Worm (Caenorhabditis elegans): ENCODE data around the gene AH6.17.

The AH6.17 gene

DNA sequence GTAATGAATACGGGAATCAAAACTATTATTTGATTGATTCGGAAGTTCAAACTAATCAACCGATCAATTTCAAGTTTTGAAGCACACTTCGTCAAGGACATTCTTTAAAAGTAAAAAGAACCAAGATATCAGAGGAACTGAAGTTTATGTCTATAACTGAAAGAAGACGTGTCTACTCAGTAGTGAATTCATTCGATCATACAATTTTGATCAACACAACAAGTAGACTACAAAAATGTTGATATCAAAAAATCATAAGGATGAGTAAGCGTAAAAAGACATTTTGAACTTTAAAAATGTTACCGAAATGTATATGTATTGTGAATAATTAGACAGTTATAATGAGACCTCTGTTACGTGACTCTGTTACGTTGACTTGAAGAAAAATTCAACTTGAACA lies 19.8 kb downstream of the AH6.17 start, which contains the start of gene sra-4:
Gene sra-4 (minus strand): TSS at position 101 of the 400 bp plus-strand sequence.
- no peak for TF ChIP-seq lir-1 (GFP tag; conservative IDR thresholded peaks at IDR 0.05)
- no peak for TF ChIP-seq ceh-40 (GFP tag; IDR thresholded peaks at IDR 0.05)
- TF ChIP-seq ztf-22 (GFP tag; optimal IDR thresholded peaks at IDR 0.05): no peak
- no peak for TF ChIP-seq ekl-4 (GFP tag; IDR thresholded peaks at IDR 0.05)
- no peak for TF ChIP-seq lag-1 (GFP tag; IDR thresholded peaks at IDR 0.05)
- TF ChIP-seq lin-35 (GFP tag; optimal IDR thresholded peaks at IDR 0.05): no peak
- TF ChIP-seq madf-6 (GFP tag; IDR thresholded peaks at IDR 0.05): no peak
- no peak for TF ChIP-seq dox-1 (GFP tag; IDR thresholded peaks at IDR 0.05)
- no peak for TF ChIP-seq lin-26 (GFP tag; IDR thresholded peaks at IDR 0.05)
- TF ChIP-seq F10E7.11 (tag; optimal IDR thresholded peaks at IDR 0.05): no peak
- no peak for TF ChIP-seq lin-54 (GFP tag; optimal IDR thresholded peaks at IDR 0.05)
- TF ChIP-seq mxl-1 (tag; optimal IDR thresholded peaks at IDR 0.05): no peak
- TF ChIP-seq pbrm-1 (GFP tag; IDR thresholded peaks at IDR 0.05): no peak
- no peak for TF ChIP-seq F52B5.7 (tag; optimal IDR thresholded peaks at IDR 0.05)

DNA sequence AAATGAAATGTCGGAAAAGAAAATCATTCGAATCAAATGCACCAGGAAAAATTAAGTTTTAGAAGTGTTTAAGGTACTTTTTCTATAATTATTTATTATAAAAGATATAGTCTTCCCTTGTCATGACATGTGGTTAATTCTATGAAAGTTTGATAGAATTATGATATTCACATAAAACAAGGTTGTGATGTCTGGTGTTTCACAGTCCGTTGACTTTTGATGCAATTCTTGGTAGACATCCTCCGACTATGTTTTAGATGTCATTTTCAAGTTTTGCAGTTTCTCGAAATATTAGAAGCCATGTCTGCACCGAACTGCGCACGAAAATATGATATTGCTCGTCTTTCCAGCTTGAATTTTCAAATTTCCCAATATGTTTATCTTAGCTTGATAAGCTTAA lies 21.4 kb downstream of the AH6.17 start, which contains the start of gene sra-7:
Gene sra-7 (plus strand): TSS at position 301 of the 400 bp plus-strand sequence.
- TF ChIP-seq ztf-28 (GFP tag; IDR thresholded peaks at IDR 0.05) (no peak), sea-2 (GFP tag; IDR thresholded peaks at IDR 0.05) (no peak), F57C9.4 (tag; optimal IDR thresholded peaks at IDR 0.05) (no peak), C06A6.2 (GFP tag; conservative IDR thresholded peaks at IDR 0.05) (no peak), snpc-4 (GFP tag; optimal IDR thresholded peaks at IDR 0.05) (no peak), snpc-4 (tag; optimal IDR thresholded peaks at IDR 0.05) (no peak), T26A5.8 (tag; optimal IDR thresholded peaks at IDR 0.05) (no peak), ztf-6 (GFP tag; IDR thresholded peaks at IDR 0.05) (no peak), hrde-1 (tag; optimal IDR thresholded peaks at IDR 0.05; ENCODE audit: borderline replicate concordance) (no peak), Y79H2A.3 (GFP tag; conservative IDR thresholded peaks at IDR 0.05) (no peak), lsl-1 (GFP tag; optimal IDR thresholded peaks at IDR 0.05) (no peak), snpc-1.3 (tag; optimal IDR thresholded peaks at IDR 0.05; ENCODE audit: insufficient read depth) (no peak)

DNA sequence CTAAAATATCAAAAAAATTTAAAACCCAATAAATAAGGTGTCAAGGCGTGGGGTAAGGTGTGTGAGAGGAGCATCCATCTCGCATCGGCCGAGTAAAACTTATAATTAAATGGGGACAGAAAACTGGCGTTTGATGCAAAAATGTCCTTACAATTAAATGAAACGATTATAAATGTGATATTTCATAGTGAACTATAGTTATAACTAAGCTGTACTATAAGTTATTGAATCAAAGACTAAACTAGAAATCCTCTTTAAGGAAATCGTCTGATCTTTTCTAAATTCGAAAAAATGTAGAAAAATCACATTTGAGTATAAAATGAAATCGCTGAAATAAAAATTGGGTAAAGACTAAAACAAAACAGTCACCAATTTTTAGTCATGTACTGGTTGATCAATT lies 27.7 kb downstream of the AH6.17 start, which contains the start of gene sra-6:
Gene sra-6 (minus strand): TSS at position 101 of the 400 bp plus-strand sequence.
- TF ChIP-seq hlh-26 (GFP tag; conservative IDR thresholded peaks at IDR 0.05): no peak
- TF ChIP-seq ceh-91 (GFP tag; IDR thresholded peaks at IDR 0.05): no peak
- TF ChIP-seq cebp-2 (GFP tag; IDR thresholded peaks at IDR 0.05): no peak
- no peak for TF ChIP-seq C06A6.2 (GFP tag; conservative IDR thresholded peaks at IDR 0.05)
- TF ChIP-seq nhr-80 (tag; optimal IDR thresholded peaks at IDR 0.05): no peak
- TF ChIP-seq Y53F4B.3 (GFP tag; IDR thresholded peaks at IDR 0.05): no peak
- no peak for TF ChIP-seq nhr-179 (tag; optimal IDR thresholded peaks at IDR 0.05)
- no peak for TF ChIP-seq unc-62 (GFP tag; optimal IDR thresholded peaks at IDR 0.05)
- TF ChIP-seq ztf-3 (GFP tag; optimal IDR thresholded peaks at IDR 0.05): no peak
- TF ChIP-seq attf-3 (GFP tag; conservative IDR thresholded peaks at IDR 0.05): no peak
- no peak for TF ChIP-seq tbp1 (GFP tag; optimal IDR thresholded peaks at IDR 0.05)
- no peak for TF ChIP-seq madf-10 (tag; optimal IDR thresholded peaks at IDR 0.05)
- TF ChIP-seq die-1 (tag; optimal IDR thresholded peaks at IDR 0.05): no peak
- TF ChIP-seq ztf-26 (tag; optimal IDR thresholded peaks at IDR 0.05): no peak

Measured in whole organism, young adult.